Worm (Caenorhabditis elegans) whole organism, late embryonic: ENCODE data around the gene T21B10.4.

Experiments used
- F13H6.1 ChIP-seq: sonication (generic microtip); optimal IDR thresholded peaks from 2 replicates; lab custom pipeline; 2016; ENCODE audit warnings: missing genetic modification characterization, missing compliant biosample characterization
- Y22D7AL.16 ChIP-seq: sonication (generic microtip); optimal IDR thresholded peaks from 2 replicates; lab custom pipeline; 2016; ENCODE audit warnings: missing genetic modification characterization, missing compliant biosample characterization
- ama-1 ChIP-seq: fragments of 150-350 bp; optimal IDR thresholded peaks from 2 replicates; lab custom pipeline; 2014
- ceh-24 ChIP-seq: sonication (generic microtip); optimal IDR thresholded peaks from 2 replicates; lab custom pipeline; 2016; ENCODE audit warnings: mild to moderate bottlenecking, missing genetic modification characterization, missing compliant biosample characterization
- ceh-48 ChIP-seq: sonication (generic microtip); optimal IDR thresholded peaks from 2 replicates; lab custom pipeline; 2016; ENCODE audit warnings: missing genetic modification characterization, inconsistent platforms, missing compliant biosample characterization
- dve-1 ChIP-seq: sonication (generic microtip); optimal IDR thresholded peaks from 2 replicates; lab custom pipeline; 2017; ENCODE audit warnings: antibody characterized with exemption, mild to moderate bottlenecking, missing genetic modification characterization, missing compliant biosample characterization
- fkh-10 ChIP-seq: fragments of 150-350 bp; optimal IDR thresholded peaks from 2 replicates; lab custom pipeline; 2014; ENCODE audit warnings: missing biosample characterization, missing genetic modification reagents, missing genetic modification characterization
- lin-11 ChIP-seq: fragments of 200-800 bp; sonication (Bioruptor generic); optimal IDR thresholded peaks from 2 replicates; lab custom pipeline; 2018; ENCODE audit warnings: mild to moderate bottlenecking, missing genetic modification characterization, missing compliant biosample characterization
- mec-3 ChIP-seq: sonication (generic microtip); optimal IDR thresholded peaks from 2 replicates; lab custom pipeline; 2016; ENCODE audit warnings: borderline replicate concordance, missing genetic modification characterization, missing compliant biosample characterization
- nhr-11 ChIP-seq: fragments of 150-350 bp; optimal IDR thresholded peaks from 2 replicates; lab custom pipeline; 2014; ENCODE audit warnings: missing biosample characterization, missing genetic modification characterization
- nhr-232 ChIP-seq: sonication (generic microtip); optimal IDR thresholded peaks from 2 replicates; lab custom pipeline; 2016; ENCODE audit warnings: missing genetic modification characterization, missing compliant biosample characterization
- pha-2 ChIP-seq: sonication (generic microtip); optimal IDR thresholded peaks from 2 replicates; lab custom pipeline; 2017; ENCODE audit warnings: mild to moderate bottlenecking, missing genetic modification characterization, missing compliant biosample characterization
- sox-4 ChIP-seq: sonication (generic microtip); optimal IDR thresholded peaks from 2 replicates; lab custom pipeline; 2017; ENCODE audit warnings: mild to moderate bottlenecking, missing genetic modification characterization, inconsistent platforms, missing compliant biosample characterization
- ztf-16 ChIP-seq: sonication (generic microtip); optimal IDR thresholded peaks from 2 replicates; lab custom pipeline; 2017; ENCODE audit warnings: missing genetic modification characterization, missing compliant biosample characterization

DNA sequence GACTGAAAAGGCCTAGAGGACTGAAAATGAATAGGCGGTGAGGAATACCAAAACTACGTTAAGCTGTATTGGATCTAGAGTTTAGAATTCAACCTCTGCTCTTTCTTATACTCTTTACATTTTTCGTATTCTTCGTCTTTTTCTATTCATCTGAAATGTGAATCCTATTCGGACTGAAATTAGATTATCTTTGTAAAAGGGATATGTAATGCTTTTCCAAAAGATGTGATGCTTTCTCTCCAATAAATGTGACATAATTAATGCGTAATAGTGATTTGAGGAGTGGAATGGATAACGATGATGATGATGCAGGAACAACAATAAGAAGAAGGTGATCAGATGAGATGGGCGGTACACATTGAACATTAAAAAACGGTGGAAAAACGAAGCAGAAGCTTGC lies 7.9 kb downstream of the T21B10.4 start:
- TF ChIP-seq lin-11 (tag; lab: Kevin White, UChicago) (no peak), pha-2 (tag; lab: Kevin White, UChicago) (no peak), ceh-48 (tag; lab: Kevin White, UChicago) (no peak), fkh-10 (GFP tag; lab: Kevin White, UChicago) (no peak), Y22D7AL.16 (tag; lab: Kevin White, UChicago) (no peak), ama-1 (lab: Kevin White, UChicago) (no peak), nhr-11 (tag; lab: Kevin White, UChicago) (no peak), sox-4 (tag; lab: Kevin White, UChicago) (no peak), F13H6.1 (tag; lab: Kevin White, UChicago) (no peak), nhr-232 (tag; lab: Kevin White, UChicago) (no peak), mec-3 (tag; lab: Kevin White, UChicago) (no peak), dve-1 (tag; lab: Kevin White, UChicago) (no peak), ceh-24 (tag; lab: Kevin White, UChicago) (no peak), ztf-16 (tag; lab: Kevin White, UChicago) (no peak)
